Worm (Caenorhabditis elegans) whole organism, mixed stage, embryonic: ENCODE results near the gene T10C6.15.

Experiments
- bed-3 ChIP-seq: fragments of 200-800 bp; sonication (Bioruptor generic); optimal IDR thresholded peaks from 3 replicates; lab custom pipeline; 2018; ENCODE audit warnings: mild to moderate bottlenecking, missing genetic modification characterization, moderate library complexity, missing compliant biosample characterization
- ces-1 ChIP-seq: fragments of 150-350 bp; optimal IDR thresholded peaks from 2 replicates; lab custom pipeline; 2014; ENCODE audit warnings: missing biosample characterization, missing genetic modification reagents, missing genetic modification characterization
- elt-1 ChIP-seq: sonication (generic microtip); optimal IDR thresholded peaks from 2 replicates; lab custom pipeline; 2017; ENCODE audit warnings: missing genetic modification characterization, mild to moderate bottlenecking, missing compliant biosample characterization, antibody characterized with exemption, moderate library complexity, borderline replicate concordance; ENCODE audit not compliant: insufficient read depth
- elt-3 ChIP-seq: fragments of 150-350 bp; optimal IDR thresholded peaks from 2 replicates; lab custom pipeline; 2014; ENCODE audit warnings: missing biosample characterization, missing genetic modification characterization
- lin-13 ChIP-seq: fragments of 150-350 bp; optimal IDR thresholded peaks from 2 replicates; lab custom pipeline; 2014; ENCODE audit warnings: missing biosample characterization, missing genetic modification characterization
- mab-5 ChIP-seq: fragments of 150-350 bp; optimal IDR thresholded peaks from 2 replicates; lab custom pipeline; 2014; ENCODE audit warnings: missing biosample characterization, missing genetic modification characterization
- mep-1 ChIP-seq: fragments of 150-350 bp; optimal IDR thresholded peaks from 2 replicates; lab custom pipeline; 2017; ENCODE audit warnings: missing biosample characterization, missing genetic modification reagents, missing genetic modification characterization, inconsistent platforms
- nhr-2 ChIP-seq: fragments of 150-350 bp; optimal IDR thresholded peaks from 2 replicates; lab custom pipeline; 2014; ENCODE audit warnings: missing biosample characterization, missing genetic modification characterization
- nhr-237 ChIP-seq: fragments of 150-350 bp; optimal IDR thresholded peaks from 2 replicates; lab custom pipeline; 2014; ENCODE audit warnings: missing biosample characterization, missing genetic modification characterization
- sem-2 ChIP-seq: fragments of 200-800 bp; sonication (Bioruptor generic); optimal IDR thresholded peaks from 2 replicates; lab custom pipeline; 2018; ENCODE audit warnings: mild to moderate bottlenecking, missing genetic modification characterization, missing compliant biosample characterization
- snpc-4 ChIP-seq: fragments of 150-350 bp; optimal IDR thresholded peaks from 2 replicates; lab custom pipeline; 2014; ENCODE audit warnings: missing biosample characterization, missing genetic modification characterization
- unc-39 ChIP-seq: fragments of 150-350 bp; optimal IDR thresholded peaks from 2 replicates; lab custom pipeline; 2014; ENCODE audit warnings: missing biosample characterization, missing genetic modification characterization
- unc-62 ChIP-seq: fragments of 150-350 bp; optimal IDR thresholded peaks from 2 replicates; lab custom pipeline; 2014; ENCODE audit warnings: missing biosample characterization, missing genetic modification reagents, missing genetic modification characterization
- ztf-11 ChIP-seq: fragments of 150-350 bp; optimal IDR thresholded peaks from 2 replicates; lab custom pipeline; 2014; ENCODE audit warnings: missing biosample characterization, missing genetic modification characterization

- TF ChIP-seq bed-3 (GFP tag; lab: Kevin White, UChicago) (no peak), elt-3 (tag; lab: Kevin White, UChicago) (no peak), mab-5 (tag; lab: Kevin White, UChicago) (no peak), snpc-4 (no peak), mep-1 (tag; lab: Kevin White, UChicago) (no peak), lin-13 (no peak), unc-62 (no peak), nhr-237 (no peak), ces-1 (GFP tag; lab: Kevin White, UChicago) (no peak), unc-39 (no peak), ztf-11 (tag; lab: Kevin White, UChicago) (no peak), nhr-2 (no peak), elt-1 (tag; lab: Kevin White, UChicago) (no peak), sem-2 (no peak)
These were observed 14.4 kb upstream of the T10C6.15 start, which contains the start of gene F14H3.15 for ce11 chrV:16060135-16060534.
